Fruit fly (Drosophila melanogaster): ENCODE results near the gene Tango5.
A peak's percentile ranks its signal among the peaks of the same experiment; 100 is the strongest.

DNA sequence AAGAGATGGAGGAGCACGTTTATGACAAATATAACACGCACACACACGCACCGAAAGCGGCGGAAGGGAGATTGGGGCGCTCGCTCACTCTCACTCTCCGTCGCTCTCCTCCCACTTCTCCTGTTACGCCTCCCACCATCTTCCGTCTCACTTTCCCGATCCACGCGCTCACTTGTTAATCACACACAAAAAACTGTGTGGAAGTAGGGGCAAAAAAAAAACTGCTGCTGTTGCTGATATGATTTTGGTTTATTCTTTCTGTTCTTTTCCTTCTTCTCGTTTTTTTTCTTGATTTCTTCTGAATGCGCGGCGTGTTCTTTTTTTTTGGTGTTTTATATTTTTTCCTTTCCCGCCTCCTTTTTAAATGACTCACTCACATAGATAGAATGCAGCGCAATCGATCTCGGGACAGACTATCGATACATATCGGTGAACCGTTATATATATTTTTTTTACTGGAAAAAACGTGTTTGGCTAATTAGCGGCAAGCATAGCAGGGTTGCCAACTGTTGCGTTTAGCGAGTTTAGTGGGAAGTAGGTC is 41.5 kb upstream of the Tango5 start:
- TF ChIP-seq Sp1 (GFP tag; optimal IDR thresholded peaks at IDR 0.05) (peak; percentile 86), foxo (GFP tag; optimal IDR thresholded peaks at IDR 0.05) (peak in 1 of 2 experiments; percentile 13), fru (GFP tag; optimal IDR thresholded peaks at IDR 0.05) (peak; percentile 10), CG9705 (GFP tag; optimal IDR thresholded peaks at IDR 0.05) (no peak), OdsH (GFP tag; optimal IDR thresholded peaks at IDR 0.05) (peak; percentile 11), usp (GFP tag; optimal IDR thresholded peaks at IDR 0.05) (no peak), Abd-B (GFP tag; optimal IDR thresholded peaks at IDR 0.05) (no peak), dsf (GFP tag; optimal IDR thresholded peaks at IDR 0.05; ENCODE audit: borderline replicate concordance) (no peak), psq (GFP tag; optimal IDR thresholded peaks at IDR 0.05) (peak; percentile 95)

All from whole organism, wandering third instar larva.